Worm (Caenorhabditis elegans) whole organism, mixed stage, embryonic: Measurements from ENCODE around the gene him-17.

Source experiments
- ceh-83 ChIP-seq: fragments of 200-800 bp; sonication (Bioruptor generic); optimal IDR thresholded peaks from 2 replicates; lab custom pipeline; 2018; ENCODE audit warnings: mild to moderate bottlenecking, missing genetic modification characterization, missing compliant biosample characterization
- ces-1 ChIP-seq: fragments of 150-350 bp; optimal IDR thresholded peaks from 2 replicates; lab custom pipeline; 2014; ENCODE audit warnings: missing biosample characterization, missing genetic modification reagents, missing genetic modification characterization
- flh-1 ChIP-seq: fragments of 200-800 bp; sonication (Bioruptor generic); optimal IDR thresholded peaks from 2 replicates; lab custom pipeline; 2018; ENCODE audit warnings: mild to moderate bottlenecking, missing genetic modification characterization, moderate library complexity, missing compliant biosample characterization
- lin-13 ChIP-seq: fragments of 150-350 bp; optimal IDR thresholded peaks from 2 replicates; lab custom pipeline; 2014; ENCODE audit warnings: missing biosample characterization, missing genetic modification characterization
- lsy-2 ChIP-seq: fragments of 150-350 bp; optimal IDR thresholded peaks from 2 replicates; lab custom pipeline; 2014; ENCODE audit warnings: missing biosample characterization, missing genetic modification characterization
- mep-1 ChIP-seq: fragments of 150-350 bp; optimal IDR thresholded peaks from 2 replicates; lab custom pipeline; 2017; ENCODE audit warnings: missing biosample characterization, missing genetic modification reagents, missing genetic modification characterization, inconsistent platforms
- mls-2 ChIP-seq: sonication (generic microtip); optimal IDR thresholded peaks from 2 replicates; lab custom pipeline; 2016; ENCODE audit warnings: mild to moderate bottlenecking, missing genetic modification characterization, moderate library complexity, missing compliant biosample characterization
- nhr-12 ChIP-seq: fragments of 150-350 bp; optimal IDR thresholded peaks from 2 replicates; lab custom pipeline; 2014; ENCODE audit warnings: missing biosample characterization, missing genetic modification characterization
- nhr-28 ChIP-seq: fragments of 150-350 bp; optimal IDR thresholded peaks from 2 replicates; lab custom pipeline; 2014; ENCODE audit warnings: missing biosample characterization, missing genetic modification characterization
- snpc-4 ChIP-seq: fragments of 150-350 bp; optimal IDR thresholded peaks from 2 replicates; lab custom pipeline; 2014; ENCODE audit warnings: missing biosample characterization, missing genetic modification characterization
- unc-39 ChIP-seq: fragments of 150-350 bp; optimal IDR thresholded peaks from 2 replicates; lab custom pipeline; 2014; ENCODE audit warnings: missing biosample characterization, missing genetic modification characterization
- unc-62 ChIP-seq: fragments of 150-350 bp; optimal IDR thresholded peaks from 2 replicates; lab custom pipeline; 2014; ENCODE audit warnings: missing biosample characterization, missing genetic modification reagents, missing genetic modification characterization

DNA sequence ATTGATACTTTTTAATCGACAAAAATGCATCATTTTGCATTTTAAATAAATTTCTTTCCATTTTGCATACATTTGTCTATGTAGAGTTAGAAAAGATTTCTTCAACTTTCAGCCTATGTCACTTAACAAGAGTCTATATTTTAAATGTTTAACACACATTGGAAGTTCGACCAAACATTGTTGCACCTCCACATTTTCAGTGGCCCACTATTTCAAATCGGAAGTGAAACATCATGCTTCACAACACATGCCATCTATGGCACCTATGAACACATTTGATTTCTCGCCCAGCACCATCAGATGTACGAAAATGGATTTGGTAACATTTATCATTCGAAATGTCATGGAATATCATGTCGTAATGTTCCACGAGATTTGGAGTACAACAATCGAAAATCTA is 37.8 kb upstream of the him-17 start, which contains the start of gene dhc-3:
- TF ChIP-seq lsy-2 (tag; lab: Kevin White, UChicago), result no peak
- no peak for TF ChIP-seq nhr-28 (tag; lab: Kevin White, UChicago)
- TF ChIP-seq unc-39 (tag; lab: Kevin White, UChicago), result no peak
- TF ChIP-seq flh-1 (GFP tag; lab: Kevin White, UChicago), result no peak
- no peak for TF ChIP-seq snpc-4 (tag; lab: Kevin White, UChicago)
- TF ChIP-seq mep-1 (tag; lab: Kevin White, UChicago), result no peak
- TF ChIP-seq ces-1, result no peak
- no peak for TF ChIP-seq ceh-83 (GFP tag; lab: Kevin White, UChicago)
- no peak for TF ChIP-seq nhr-12 (tag; lab: Kevin White, UChicago)
- no peak for TF ChIP-seq unc-62 (GFP tag; lab: Kevin White, UChicago)
- no peak for TF ChIP-seq mls-2 (tag; lab: Kevin White, UChicago)
- no peak for TF ChIP-seq lin-13 (tag; lab: Kevin White, UChicago)
